Worm (Caenorhabditis elegans) whole organism, L2 larva: ENCODE measurements around the gene Y41D4B.1.
A peak's percentile ranks its signal among the peaks of the same experiment; 100 is the strongest.

Experiments used
- C34F6.9 ChIP-seq: fragments of 150-350 bp; optimal IDR thresholded peaks from 2 replicates; lab custom pipeline; 2014; ENCODE audit warnings: missing biosample characterization, missing genetic modification characterization
- F13H6.1 ChIP-seq: sonication (generic microtip); optimal IDR thresholded peaks from 2 replicates; lab custom pipeline; 2016; ENCODE audit warnings: missing genetic modification characterization, missing compliant biosample characterization
- R02D3.7 ChIP-seq: fragments of 150-350 bp; optimal IDR thresholded peaks from 2 replicates; lab custom pipeline; 2014; ENCODE audit warnings: missing biosample characterization, missing genetic modification characterization
- Y55F3AM.14 ChIP-seq: fragments of 200-800 bp; sonication (Bioruptor generic); optimal IDR thresholded peaks from 2 replicates; lab custom pipeline; 2018; ENCODE audit warnings: mild to moderate bottlenecking, missing genetic modification characterization, missing compliant biosample characterization
- ZK546.5 ChIP-seq: sonication (generic microtip); optimal IDR thresholded peaks from 2 replicates; lab custom pipeline; 2017; ENCODE audit warnings: missing biosample characterization, missing genetic modification characterization
- alr-1 ChIP-seq: fragments of 150-350 bp; optimal IDR thresholded peaks from 2 replicates; lab custom pipeline; 2014; ENCODE audit warnings: missing biosample characterization, missing genetic modification characterization
- aly-2 ChIP-seq: fragments of 150-350 bp; optimal IDR thresholded peaks from 2 replicates; lab custom pipeline; 2014; ENCODE audit warnings: missing biosample characterization, missing genetic modification characterization
- ama-1 ChIP-seq: fragments of 150-350 bp; optimal IDR thresholded peaks from 2 replicates; lab custom pipeline; 2018; ENCODE audit warnings: inconsistent platforms
- blmp-1 ChIP-seq: sonication (generic microtip); optimal IDR thresholded peaks from 2 replicates; lab custom pipeline; 2017; ENCODE audit warnings: missing genetic modification characterization, mild to moderate bottlenecking, missing compliant biosample characterization, antibody characterized with exemption, moderate library complexity; ENCODE audit not compliant: insufficient read depth
- ceh-16 ChIP-seq: fragments of 150-350 bp; optimal IDR thresholded peaks from 2 replicates; lab custom pipeline; 2014; ENCODE audit warnings: missing biosample characterization, missing genetic modification characterization
- ceh-82 ChIP-seq: fragments of 150-350 bp; optimal IDR thresholded peaks from 2 replicates; lab custom pipeline; 2014; ENCODE audit warnings: missing biosample characterization, missing genetic modification characterization
- crh-2 ChIP-seq: sonication (generic microtip); optimal IDR thresholded peaks from 2 replicates; lab custom pipeline; 2017; ENCODE audit warnings: missing biosample characterization, missing genetic modification characterization
- dmd-4 ChIP-seq: sonication (generic microtip); optimal IDR thresholded peaks from 2 replicates; lab custom pipeline; 2017; ENCODE audit warnings: missing biosample characterization, missing genetic modification characterization
- egl-27 ChIP-seq: sonication (generic microtip); optimal IDR thresholded peaks from 3 replicates; lab custom pipeline; 2017; ENCODE audit warnings: missing biosample characterization, missing genetic modification reagents, missing genetic modification characterization
- elt-1 ChIP-seq: fragments of 150-350 bp; optimal IDR thresholded peaks from 2 replicates; lab custom pipeline; 2014; ENCODE audit warnings: missing biosample characterization, missing genetic modification characterization
- elt-3 ChIP-seq: sonication (generic microtip); optimal IDR thresholded peaks from 2 replicates; lab custom pipeline; 2017; ENCODE audit warnings: missing biosample characterization, missing genetic modification characterization
- fos-1 ChIP-seq: fragments of 150-350 bp; optimal IDR thresholded peaks from 2 replicates; lab custom pipeline; 2014; ENCODE audit warnings: missing biosample characterization, missing genetic modification characterization
- gmeb-1 ChIP-seq: fragments of 150-350 bp; optimal IDR thresholded peaks from 2 replicates; lab custom pipeline; 2014; ENCODE audit warnings: missing biosample characterization, missing genetic modification characterization
- lin-11 ChIP-seq: fragments of 150-350 bp; sonication (generic microtip); optimal IDR thresholded peaks from 2 replicates; lab custom pipeline; 2014; ENCODE audit warnings: missing biosample characterization, missing genetic modification characterization, inconsistent platforms, mixed read lengths
- lin-13 ChIP-seq: fragments of 150-350 bp; optimal IDR thresholded peaks from 2 replicates; lab custom pipeline; 2014; ENCODE audit warnings: missing biosample characterization, missing genetic modification reagents, missing genetic modification characterization
- lin-39 ChIP-seq: fragments of 150-350 bp; optimal IDR thresholded peaks from 2 replicates; lab custom pipeline; 2014; ENCODE audit warnings: missing biosample characterization, missing genetic modification reagents, missing genetic modification characterization
- lsy-2 ChIP-seq, 2 experiments: fragments of 150-350 bp in 1 of 2; sonication (generic microtip) in 1 of 2; optimal IDR thresholded peaks; 2 replicates each; lab custom pipeline; 2014 to 2017; ENCODE audit warnings: missing biosample characterization in 2 of 2, missing genetic modification characterization in 2 of 2
- mab-5 ChIP-seq: fragments of 150-350 bp; optimal IDR thresholded peaks from 2 replicates; lab custom pipeline; 2014; ENCODE audit warnings: missing biosample characterization, missing genetic modification characterization
- mbf-1 ChIP-seq: sonication (generic microtip); optimal IDR thresholded peaks from 2 replicates; lab custom pipeline; 2017; ENCODE audit warnings: missing biosample characterization, missing genetic modification characterization
- mdl-1 ChIP-seq, 2 experiments: fragments of 150-350 bp in 1 of 2; sonication (generic microtip) in 1 of 2; optimal IDR thresholded peaks; 2 replicates each; lab custom pipeline; 2017; ENCODE audit warnings: missing biosample characterization in 2 of 2, missing genetic modification characterization in 2 of 2
- nhr-10 ChIP-seq: sonication (generic microtip); optimal IDR thresholded peaks from 2 replicates; lab custom pipeline; 2017; ENCODE audit warnings: missing biosample characterization, missing genetic modification characterization
- nhr-11 ChIP-seq: fragments of 150-350 bp; optimal IDR thresholded peaks from 2 replicates; lab custom pipeline; 2014; ENCODE audit warnings: missing biosample characterization, missing genetic modification characterization
- nhr-12 ChIP-seq: fragments of 150-350 bp; optimal IDR thresholded peaks from 2 replicates; lab custom pipeline; 2014; ENCODE audit warnings: missing biosample characterization, missing genetic modification characterization
- nhr-129 ChIP-seq: fragments of 150-350 bp; optimal IDR thresholded peaks from 2 replicates; lab custom pipeline; 2014; ENCODE audit warnings: missing biosample characterization, missing genetic modification characterization
- nhr-21 ChIP-seq: fragments of 150-350 bp; optimal IDR thresholded peaks from 2 replicates; lab custom pipeline; 2014; ENCODE audit warnings: missing biosample characterization, missing genetic modification characterization
- nhr-23 ChIP-seq: fragments of 150-350 bp; optimal IDR thresholded peaks from 2 replicates; lab custom pipeline; 2014; ENCODE audit warnings: missing biosample characterization, missing genetic modification reagents, missing genetic modification characterization
- nhr-237 ChIP-seq: fragments of 150-350 bp; optimal IDR thresholded peaks from 2 replicates; lab custom pipeline; 2014; ENCODE audit warnings: missing biosample characterization, missing genetic modification characterization
- nhr-25 ChIP-seq: fragments of 150-350 bp; sonication (generic microtip); optimal IDR thresholded peaks from 3 replicates; lab custom pipeline; 2014; ENCODE audit warnings: missing biosample characterization, missing genetic modification characterization
- nhr-6 ChIP-seq: fragments of 150-350 bp; optimal IDR thresholded peaks from 2 replicates; lab custom pipeline; 2014; ENCODE audit warnings: missing biosample characterization, missing genetic modification characterization
- nhr-77 ChIP-seq: fragments of 150-350 bp; optimal IDR thresholded peaks from 2 replicates; lab custom pipeline; 2014; ENCODE audit warnings: missing biosample characterization, missing genetic modification characterization
- peb-1 ChIP-seq: fragments of 150-350 bp; optimal IDR thresholded peaks from 2 replicates; lab custom pipeline; 2014; ENCODE audit warnings: missing biosample characterization, missing genetic modification characterization
- sem-4 ChIP-seq: fragments of 150-350 bp; optimal IDR thresholded peaks from 2 replicates; lab custom pipeline; 2014; ENCODE audit warnings: missing biosample characterization, missing genetic modification reagents, missing genetic modification characterization
- skn-1 ChIP-seq: sonication (generic microtip); optimal IDR thresholded peaks from 2 replicates; lab custom pipeline; 2017; ENCODE audit warnings: missing biosample characterization, missing genetic modification characterization
- sma-3 ChIP-seq: sonication (generic microtip); optimal IDR thresholded peaks from 2 replicates; lab custom pipeline; 2016; ENCODE audit warnings: missing genetic modification reagents, missing genetic modification characterization, missing compliant biosample characterization
- sma-9 ChIP-seq, 2 experiments: fragments of 150-350 bp in 1 of 2; sonication (generic microtip) in 1 of 2; optimal IDR thresholded peaks; 2 replicates each; lab custom pipeline; 2014 to 2016; ENCODE audit warnings: missing genetic modification characterization in 2 of 2, mild to moderate bottlenecking in 1 of 2, missing biosample characterization in 1 of 2, missing compliant biosample characterization in 1 of 2, missing genetic modification reagents in 1 of 2, moderate library complexity in 1 of 2
- snpc-4 ChIP-seq: fragments of 150-350 bp; optimal IDR thresholded peaks from 2 replicates; lab custom pipeline; 2014; ENCODE audit warnings: missing biosample characterization, missing genetic modification characterization
- unc-39 ChIP-seq: fragments of 150-350 bp; optimal IDR thresholded peaks from 2 replicates; lab custom pipeline; 2014; ENCODE audit warnings: missing biosample characterization, missing genetic modification characterization
- unc-55 ChIP-seq: fragments of 150-350 bp; sonication (generic microtip); optimal IDR thresholded peaks from 3 replicates; lab custom pipeline; 2014; ENCODE audit warnings: missing biosample characterization, missing genetic modification reagents, missing genetic modification characterization
- unc-62 ChIP-seq: fragments of 150-350 bp; optimal IDR thresholded peaks from 2 replicates; lab custom pipeline; 2014; ENCODE audit warnings: missing biosample characterization, missing genetic modification reagents, missing genetic modification characterization
- zag-1 ChIP-seq: fragments of 150-350 bp; optimal IDR thresholded peaks from 2 replicates; lab custom pipeline; 2014; ENCODE audit warnings: missing biosample characterization, missing genetic modification characterization
- ztf-1 ChIP-seq: fragments of 200-800 bp; sonication (Bioruptor generic); conservative IDR thresholded peaks from 2 replicates; pipeline ENCODE4 v1.3.6; 2022; ENCODE audit warnings: missing genetic modification characterization, missing compliant biosample characterization
- ztf-11 ChIP-seq: sonication (generic microtip); optimal IDR thresholded peaks from 2 replicates; lab custom pipeline; 2017; ENCODE audit warnings: missing biosample characterization, missing genetic modification characterization
- ztf-4 ChIP-seq: fragments of 150-350 bp; optimal IDR thresholded peaks from 2 replicates; lab custom pipeline; 2014; ENCODE audit warnings: missing biosample characterization, missing genetic modification characterization

The Y41D4B.1 gene

DNA sequence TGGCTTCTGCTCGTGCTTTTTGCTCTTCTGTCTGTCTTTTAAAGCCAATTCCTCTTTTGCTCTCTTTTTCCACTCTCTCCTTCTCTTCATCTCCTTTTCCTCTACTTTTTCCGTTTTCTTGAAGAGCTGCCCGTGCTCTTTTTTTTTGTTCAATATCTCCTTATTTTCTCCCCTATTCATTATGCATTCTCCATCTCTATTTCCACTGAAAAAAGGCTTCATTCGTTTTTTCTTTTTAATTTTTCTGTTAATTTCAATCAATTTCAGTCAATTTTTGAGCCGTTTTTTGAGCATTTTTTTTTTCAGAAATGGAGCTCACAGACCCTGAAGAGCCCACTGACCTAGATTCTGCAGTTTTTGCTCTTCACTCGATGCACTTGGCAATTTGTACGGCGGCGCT lies at the start of gene Y41D4B.1:
Gene Y41D4B.1 (plus strand): TSS at position 301 of the 400 bp plus-strand sequence.
- no peak for TF ChIP-seq alr-1 (tag; lab: Kevin White, UChicago)
- peak; percentile 3 for TF ChIP-seq C34F6.9 (tag; lab: Kevin White, UChicago)
- TF ChIP-seq, all 48 proteins: peak for 1

ce11 chrIV:1623712-1624111 lies 48.8 kb upstream of the Y41D4B.1 start, which contains the start of gene nhr-87:
nhr-87 (plus strand) TSS chrIV:1624029.
- TF ChIP-seq ZK546.5 (tag; lab: Kevin White, UChicago) (no peak), ztf-4 (no peak), nhr-77 (tag; lab: Kevin White, UChicago) (no peak), Y55F3AM.14 (no peak), nhr-6 (peak; percentile 22), C34F6.9 (tag; lab: Kevin White, UChicago) (peak; percentile 69), ceh-16 (no peak), unc-55 (GFP tag; lab: Kevin White, UChicago) (no peak), mab-5 (tag; lab: Kevin White, UChicago) (peak; percentile 29), R02D3.7 (no peak), alr-1 (tag; lab: Kevin White, UChicago) (no peak), nhr-10 (tag; lab: Kevin White, UChicago) (no peak), lin-13 (GFP tag; lab: Kevin White, UChicago) (no peak), ceh-82 (tag; lab: Kevin White, UChicago) (no peak), crh-2 (tag; lab: Kevin White, UChicago) (peak; percentile 47), elt-1 (tag; lab: Kevin White, UChicago) (no peak), unc-39 (tag; lab: Kevin White, UChicago) (no peak), nhr-25 (peak; percentile 78), dmd-4 (tag; lab: Kevin White, UChicago) (no peak), snpc-4 (tag; lab: Kevin White, UChicago) (no peak), ztf-1 (no peak), skn-1 (tag; lab: Kevin White, UChicago) (no peak), mdl-1 (tag; optimal IDR thresholded peaks at IDR 0.05; lab: Kevin White, UChicago) (no peak), sma-3 (no peak), nhr-23 (tag; lab: Kevin White, UChicago) (no peak), aly-2 (no peak), nhr-11 (tag; lab: Kevin White, UChicago) (no peak), blmp-1 (tag; lab: Kevin White, UChicago) (no peak), nhr-129 (tag; lab: Kevin White, UChicago) (peak; percentile 18), fos-1 (tag; lab: Kevin White, UChicago) (no peak), lin-11 (tag; lab: Kevin White, UChicago) (no peak), sem-4 (tag; lab: Kevin White, UChicago) (peak; percentile 51), nhr-21 (tag; lab: Kevin White, UChicago) (no peak), lsy-2 (tag; optimal IDR thresholded peaks at IDR 0.05; lab: Kevin White, UChicago) (peak in 1 of 2 experiments; percentile 50), gmeb-1 (tag; lab: Kevin White, UChicago) (peak; percentile 29), ama-1 (lab: Kevin White, UChicago) (no peak), lin-39 (tag; lab: Kevin White, UChicago) (no peak), egl-27 (no peak), zag-1 (tag; lab: Kevin White, UChicago) (no peak), nhr-237 (tag; lab: Kevin White, UChicago) (no peak), F13H6.1 (tag; lab: Kevin White, UChicago) (peak; percentile 31), ztf-11 (tag; lab: Kevin White, UChicago) (no peak), mbf-1 (tag; lab: Kevin White, UChicago) (no peak), peb-1 (tag; lab: Kevin White, UChicago) (no peak), unc-62 (GFP tag; lab: Kevin White, UChicago) (no peak), elt-3 (no peak), sma-9 (GFP tag; optimal IDR thresholded peaks at IDR 0.05; lab: Kevin White, UChicago) (peak; percentile 86), sma-9 (tag; optimal IDR thresholded peaks at IDR 0.05; lab: Kevin White, UChicago) (no peak), nhr-12 (tag; lab: Kevin White, UChicago) (no peak)
